Worm (Caenorhabditis elegans) whole organism, L3 larva: ENCODE measurements around the gene Y73C8B.2.

Experiments
- R02D3.7 ChIP-seq: fragments of 150-350 bp; optimal IDR thresholded peaks from 2 replicates; lab custom pipeline; 2014; ENCODE audit warnings: missing biosample characterization, missing genetic modification characterization
- nhr-76 ChIP-seq: fragments of 150-350 bp; sonication (generic microtip); optimal IDR thresholded peaks from 5 replicates; lab custom pipeline; 2014; ENCODE audit warnings: missing biosample characterization, missing genetic modification characterization
- unc-39 ChIP-seq: sonication (generic microtip); optimal IDR thresholded peaks from 4 replicates; lab custom pipeline; 2017; ENCODE audit warnings: missing biosample characterization, missing genetic modification characterization
- zag-1 ChIP-seq: fragments of 150-350 bp; optimal IDR thresholded peaks from 2 replicates; lab custom pipeline; 2014; ENCODE audit warnings: missing biosample characterization, missing genetic modification characterization

DNA sequence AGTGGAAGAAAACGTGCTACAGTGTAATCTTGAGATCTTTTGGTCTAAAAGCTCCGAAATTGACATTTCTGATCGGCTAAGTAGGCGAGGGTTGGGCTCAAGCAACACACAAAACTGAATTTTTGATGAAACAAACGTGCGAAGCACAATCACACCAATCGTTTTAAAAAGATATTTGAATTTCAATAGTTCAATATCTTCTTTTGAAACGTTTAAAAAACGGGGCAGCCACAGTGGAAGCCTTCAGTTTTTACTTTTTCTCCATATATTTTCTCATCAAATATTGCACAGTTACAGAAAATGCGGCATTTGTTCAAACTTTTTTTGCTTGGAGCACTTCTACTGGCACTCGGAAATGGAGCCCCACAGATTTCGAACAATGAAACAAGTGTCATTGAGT lies 28.5 kb downstream of the Y73C8B.2 start, which contains the start of gene C36C5.4:
- TF ChIP-seq nhr-76 (tag; lab: Kevin White, UChicago): no peak
- TF ChIP-seq zag-1: no peak
- TF ChIP-seq R02D3.7 (tag; lab: Kevin White, UChicago): no peak
- no peak for TF ChIP-seq unc-39 (tag; lab: Kevin White, UChicago)
